Worm (Caenorhabditis elegans): ENCODE data around the gene atgl-1.

DNA sequence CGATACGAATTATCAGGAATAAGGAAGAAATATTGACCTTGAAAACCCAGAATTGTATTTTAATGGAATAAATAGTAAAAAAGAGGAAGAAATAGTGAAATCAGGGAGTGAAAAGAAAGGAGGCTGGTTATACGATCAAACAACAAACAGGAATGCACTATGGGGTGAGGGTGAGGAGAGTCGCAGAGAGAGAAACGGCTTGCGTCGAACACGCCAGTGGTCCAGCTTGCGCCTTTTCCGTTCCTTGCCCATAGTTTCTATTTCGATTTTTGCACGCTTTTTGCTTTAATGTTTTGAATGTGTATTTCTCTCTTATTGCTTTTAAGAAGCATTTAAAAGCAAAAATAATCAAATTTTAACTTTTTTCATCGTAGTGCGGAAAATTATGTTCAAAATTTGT is 34.4 kb upstream of the atgl-1 start:
- peak; percentile 81 for TF ChIP-seq W03F9.2 (tag; optimal IDR thresholded peaks at IDR 0.05)
- TF ChIP-seq him-1 (tag; optimal IDR thresholded peaks at IDR 0.05), result no peak
